Worm (Caenorhabditis elegans): ENCODE data around the gene C14B9.3.

- no peak for TF ChIP-seq nhr-11 (tag; optimal IDR thresholded peaks at IDR 0.05)
- TF ChIP-seq lin-11 (tag; optimal IDR thresholded peaks at IDR 0.05), result no peak
- no peak for TF ChIP-seq snpc-4 (tag; optimal IDR thresholded peaks at IDR 0.05)
- no peak for TF ChIP-seq unc-62 (GFP tag; optimal IDR thresholded peaks at IDR 0.05)
Observed at ce11 chrIII:8098116-8098515, 10.5 kb upstream of the C14B9.3 start, which contains the start of gene K06H7.8.
